Fruit fly (Drosophila melanogaster) whole organism, prepupa: ENCODE measurements around the gene PNUTS.
A peak's percentile ranks its signal among the peaks of the same experiment; 100 is the strongest.

ENCODE experiments used
- Blimp-1 ChIP-seq: fragments of 200-800 bp; sonication (Bioruptor generic); optimal IDR thresholded peaks from 3 replicates; lab custom pipeline; 2017; ENCODE audit warnings: missing biosample characterization, missing genetic modification characterization, mild to moderate bottlenecking, moderate library complexity, missing genetic modification reagents
- CG10631 ChIP-seq: fragments of 200-800 bp; sonication (Bioruptor generic); optimal IDR thresholded peaks from 2 replicates; lab custom pipeline; 2016; ENCODE audit warnings: missing biosample characterization, missing genetic modification characterization
- CG11294 ChIP-seq: fragments of 200-800 bp; sonication (Bioruptor generic); IDR thresholded peaks from 2 replicates; pipeline ENCODE4 v1.3.6; 2022; ENCODE audit warnings: missing biosample characterization, missing genetic modification characterization
- CG11762 ChIP-seq: fragments of 200-800 bp; sonication (Bioruptor generic); optimal IDR thresholded peaks from 3 replicates; lab custom pipeline; 2016; ENCODE audit warnings: missing biosample characterization, missing genetic modification characterization; ENCODE audit not compliant: insufficient read depth
- CG11902 ChIP-seq: fragments of 200-800 bp; sonication (Bioruptor generic); optimal IDR thresholded peaks from 3 replicates; lab custom pipeline; 2016; ENCODE audit warnings: missing biosample characterization, missing genetic modification characterization
- CG15336 ChIP-seq: fragments of 200-800 bp; sonication (Bioruptor generic); IDR thresholded peaks from 2 replicates; pipeline ENCODE4 v1.3.6; 2022; ENCODE audit warnings: missing biosample characterization, missing genetic modification characterization
- CG1621 ChIP-seq: fragments of 200-800 bp; sonication (Bioruptor generic); optimal IDR thresholded peaks from 3 replicates; lab custom pipeline; 2018; ENCODE audit warnings: missing biosample characterization, mild to moderate bottlenecking, missing genetic modification characterization
- CG16779 ChIP-seq: fragments of 200-800 bp; sonication (Bioruptor generic); optimal IDR thresholded peaks from 3 replicates; lab custom pipeline; 2017; ENCODE audit warnings: missing biosample characterization, mild to moderate bottlenecking, missing genetic modification characterization
- CG31627 ChIP-seq: fragments of 200-800 bp; sonication (Bioruptor generic); optimal IDR thresholded peaks from 3 replicates; lab custom pipeline; 2016; ENCODE audit warnings: missing biosample characterization, missing genetic modification characterization
- CG32006 ChIP-seq: fragments of 200-800 bp; sonication (Bioruptor generic); optimal IDR thresholded peaks from 3 replicates; lab custom pipeline; 2017; ENCODE audit warnings: missing biosample characterization, mild to moderate bottlenecking, missing genetic modification characterization
- CG34406 ChIP-seq: fragments of 200-800 bp; sonication (Bioruptor generic); optimal IDR thresholded peaks from 3 replicates; lab custom pipeline; 2016; ENCODE audit warnings: missing biosample characterization, missing genetic modification characterization
- CG4318 ChIP-seq: fragments of 200-800 bp; sonication (Bioruptor generic); optimal IDR thresholded peaks from 3 replicates; lab custom pipeline; 2017; ENCODE audit warnings: missing biosample characterization, mild to moderate bottlenecking, missing genetic modification characterization
- CG6276 ChIP-seq: fragments of 200-800 bp; sonication (Bioruptor generic); optimal IDR thresholded peaks from 2 replicates; lab custom pipeline; 2017; ENCODE audit warnings: missing biosample characterization, mild to moderate bottlenecking, missing genetic modification characterization
- CG6792 ChIP-seq: fragments of 200-800 bp; sonication (Bioruptor generic); optimal IDR thresholded peaks from 3 replicates; lab custom pipeline; 2016; ENCODE audit warnings: missing biosample characterization, missing genetic modification characterization
- CG6854 ChIP-seq: fragments of 200-800 bp; sonication (Bioruptor generic); optimal IDR thresholded peaks from 2 replicates; lab custom pipeline; 2017; ENCODE audit warnings: missing biosample characterization, mild to moderate bottlenecking, missing genetic modification characterization
- CG7368 ChIP-seq: fragments of 200-800 bp; sonication (Bioruptor generic); optimal IDR thresholded peaks from 3 replicates; lab custom pipeline; 2016; ENCODE audit warnings: missing biosample characterization, missing genetic modification characterization
- CG8119 ChIP-seq: fragments of 200-800 bp; sonication (Bioruptor generic); IDR thresholded peaks from 3 replicates; pipeline ENCODE4 v1.3.6; 2022; ENCODE audit warnings: missing biosample characterization, missing genetic modification characterization
- CG8319 ChIP-seq: fragments of 200-800 bp; sonication (Bioruptor generic); optimal IDR thresholded peaks from 3 replicates; lab custom pipeline; 2016; ENCODE audit warnings: missing biosample characterization, missing genetic modification characterization
- CG8632 ChIP-seq: fragments of 200-800 bp; sonication (Bioruptor generic); optimal IDR thresholded peaks from 3 replicates; lab custom pipeline; 2016; ENCODE audit warnings: missing biosample characterization, missing genetic modification characterization
- CG9139 ChIP-seq: fragments of 200-800 bp; sonication (Bioruptor generic); optimal IDR thresholded peaks from 3 replicates; lab custom pipeline; 2017; ENCODE audit warnings: missing biosample characterization, mild to moderate bottlenecking, missing genetic modification characterization
- Eip75B ChIP-seq: fragments of 200-800 bp; sonication (Bioruptor generic); optimal IDR thresholded peaks from 3 replicates; lab custom pipeline; 2016; ENCODE audit warnings: missing biosample characterization, missing genetic modification characterization
- Eip78C ChIP-seq: fragments of 200-800 bp; sonication (Bioruptor generic); peaks from one replicate; lab custom pipeline; 2016; ENCODE audit warnings: missing biosample characterization, missing genetic modification characterization
- Ets96B ChIP-seq: fragments of 200-800 bp; optimal IDR thresholded peaks from 2 replicates; lab custom pipeline; 2019; ENCODE audit warnings: missing biosample characterization, mild to moderate bottlenecking, missing genetic modification characterization, moderate library complexity
- Gug ChIP-seq: fragments of 200-800 bp; sonication (Bioruptor generic); IDR thresholded peaks from 2 replicates; pipeline ENCODE4 v1.3.6; 2022; ENCODE audit warnings: missing biosample characterization, missing genetic modification characterization
- Hr39 ChIP-seq: fragments of 200-800 bp; sonication (Bioruptor generic); optimal IDR thresholded peaks from 2 replicates; lab custom pipeline; 2016; ENCODE audit warnings: missing biosample characterization, missing genetic modification characterization
- Hr4 ChIP-seq: fragments of 200-800 bp; sonication (Bioruptor generic); optimal IDR thresholded peaks from 3 replicates; lab custom pipeline; 2016; ENCODE audit warnings: missing biosample characterization, missing genetic modification characterization
- Lpt ChIP-seq: fragments of 200-800 bp; sonication (Bioruptor generic); optimal IDR thresholded peaks from 3 replicates; lab custom pipeline; 2016; ENCODE audit warnings: missing biosample characterization, missing genetic modification characterization
- Met ChIP-seq: fragments of 200-800 bp; sonication (Bioruptor generic); optimal IDR thresholded peaks from 3 replicates; lab custom pipeline; 2016; ENCODE audit warnings: missing biosample characterization, missing genetic modification characterization
- OdsH ChIP-seq: fragments of 200-800 bp; sonication (Bioruptor generic); optimal IDR thresholded peaks from 3 replicates; lab custom pipeline; 2016; ENCODE audit warnings: missing biosample characterization, missing genetic modification characterization
- Smox ChIP-seq: fragments of 200-800 bp; sonication (Bioruptor generic); optimal IDR thresholded peaks from 3 replicates; lab custom pipeline; 2016; ENCODE audit warnings: missing biosample characterization, missing genetic modification characterization
- Sox102F ChIP-seq: fragments of 200-800 bp; sonication (Bioruptor generic); optimal IDR thresholded peaks from 2 replicates; lab custom pipeline; 2016; ENCODE audit warnings: missing biosample characterization, mild to moderate bottlenecking, missing genetic modification characterization
- Sox14 ChIP-seq: fragments of 200-800 bp; sonication (Bioruptor generic); optimal IDR thresholded peaks from 3 replicates; lab custom pipeline; 2016; ENCODE audit warnings: missing biosample characterization, missing genetic modification characterization
- achi ChIP-seq: fragments of 200-800 bp; sonication (Bioruptor generic); optimal IDR thresholded peaks from 3 replicates; lab custom pipeline; 2016; ENCODE audit warnings: missing biosample characterization, missing genetic modification characterization
- cyc ChIP-seq: fragments of 200-800 bp; sonication (Bioruptor generic); optimal IDR thresholded peaks from 3 replicates; lab custom pipeline; 2016; ENCODE audit warnings: missing biosample characterization, missing genetic modification characterization
- dac ChIP-seq: fragments of 200-800 bp; sonication (Bioruptor generic); optimal IDR thresholded peaks from 2 replicates; lab custom pipeline; 2017; ENCODE audit warnings: missing biosample characterization, mild to moderate bottlenecking, missing genetic modification characterization
- eg ChIP-seq: fragments of 200-800 bp; sonication (Bioruptor generic); IDR thresholded peaks from 3 replicates; pipeline ENCODE4 v1.3.6; 2022; ENCODE audit warnings: missing biosample characterization, missing genetic modification characterization
- esn ChIP-seq: fragments of 200-800 bp; sonication (Bioruptor generic); optimal IDR thresholded peaks from 2 replicates; lab custom pipeline; 2016; ENCODE audit warnings: missing biosample characterization, mild to moderate bottlenecking, missing genetic modification characterization, moderate library complexity
- fd85E ChIP-seq: fragments of 200-800 bp; sonication (Bioruptor generic); optimal IDR thresholded peaks from 3 replicates; lab custom pipeline; 2016; ENCODE audit warnings: missing biosample characterization, missing genetic modification characterization
- fkh ChIP-seq: fragments of 200-800 bp; sonication (Bioruptor generic); optimal IDR thresholded peaks from 3 replicates; lab custom pipeline; 2017; ENCODE audit warnings: missing biosample characterization, mild to moderate bottlenecking, missing genetic modification characterization, moderate library complexity
- lz ChIP-seq: fragments of 200-800 bp; sonication (Bioruptor generic); optimal IDR thresholded peaks from 3 replicates; lab custom pipeline; 2016; ENCODE audit warnings: missing biosample characterization, missing genetic modification characterization
- net ChIP-seq: fragments of 200-800 bp; sonication (Bioruptor generic); optimal IDR thresholded peaks from 3 replicates; lab custom pipeline; 2016; ENCODE audit warnings: missing biosample characterization, missing genetic modification characterization
- salr ChIP-seq, 2 experiments: fragments of 200-800 bp; sonication (Bioruptor generic); optimal IDR thresholded peaks; 3 replicates each; lab custom pipeline; 2016 to 2018; ENCODE audit warnings: missing biosample characterization in 2 of 2, missing genetic modification characterization in 2 of 2, mild to moderate bottlenecking in 1 of 2
- ss ChIP-seq, 2 experiments: fragments of 200-800 bp; sonication (Bioruptor generic); optimal IDR thresholded peaks; 2 replicates in 1 of 2; 3 replicates in 1 of 2; lab custom pipeline; 2017 to 2018; ENCODE audit warnings: mild to moderate bottlenecking in 2 of 2, missing biosample characterization in 2 of 2, missing genetic modification characterization in 2 of 2, moderate library complexity in 1 of 2
- topi ChIP-seq: fragments of 200-800 bp; sonication (Bioruptor generic); optimal IDR thresholded peaks from 3 replicates; lab custom pipeline; 2016; ENCODE audit warnings: missing biosample characterization, missing genetic modification characterization
- vri ChIP-seq: fragments of 200-800 bp; sonication (Bioruptor generic); optimal IDR thresholded peaks from 3 replicates; lab custom pipeline; 2016; ENCODE audit warnings: missing biosample characterization, mild to moderate bottlenecking, missing genetic modification characterization

Gene PNUTS

dm6 chr2L:843301-843700 lies 27.0 kb upstream of the PNUTS start (continued):
- no peak for TF ChIP-seq CG7368 (GFP tag; lab: Kevin White, UChicago)
- TF ChIP-seq Blimp-1 (GFP tag; lab: Kevin White, UChicago), result peak; percentile 1
- TF ChIP-seq achi, result no peak
- TF ChIP-seq vri (GFP tag; lab: Kevin White, UChicago), result peak; percentile 4
- TF ChIP-seq OdsH (GFP tag; lab: Kevin White, UChicago), result peak; percentile 36
- peak; percentile 33 for TF ChIP-seq lz (GFP tag; lab: Kevin White, UChicago)
- TF ChIP-seq topi, result peak; percentile 17
- TF ChIP-seq CG10631 (GFP tag; lab: Kevin White, UChicago), result peak; percentile 4
- TF ChIP-seq cyc (GFP tag; lab: Kevin White, UChicago), result peak; percentile 7
- peak; percentile 52 for TF ChIP-seq esn
- TF ChIP-seq eg (GFP tag; lab: Robert Waterston, UW), result 0 out of 3 replicates have a peak, but pooled peaks have one; percentile 11
- no peak for TF ChIP-seq dac (GFP tag; lab: Kevin White, UChicago)
- TF ChIP-seq Eip78C (GFP tag; lab: Kevin White, UChicago), result peak; percentile 62
- peak; percentile 18 for TF ChIP-seq CG6792 (GFP tag; lab: Kevin White, UChicago)
- no peak for TF ChIP-seq salr (GFP tag; optimal IDR thresholded peaks at IDR 0.05; lab: Kevin White, UChicago)
- peak; percentile 40 for TF ChIP-seq CG31627
- TF ChIP-seq Sox102F, result peak; percentile 4
- TF ChIP-seq CG16779 (tag; lab: Kevin White, UChicago), result no peak
- peak; percentile 53 for TF ChIP-seq Hr39

dm6 chr2L:843850-844791 lies 26.1 kb upstream of the PNUTS start:
- TF ChIP-seq CG9139 (GFP tag; lab: Kevin White, UChicago), result no peak
- no peak for TF ChIP-seq CG31627
- TF ChIP-seq Eip75B (GFP tag; lab: Kevin White, UChicago), result peak; percentile 23
- TF ChIP-seq cyc (GFP tag; lab: Kevin White, UChicago), result no peak
- TF ChIP-seq ss (GFP tag; optimal IDR thresholded peaks at IDR 0.05; lab: Kevin White, UChicago), result no peak
- no peak for TF ChIP-seq CG8319
- peak; percentile 17 for TF ChIP-seq topi
- no peak for TF ChIP-seq lz (GFP tag; lab: Kevin White, UChicago)
- TF ChIP-seq esn, result no peak
- TF ChIP-seq CG34406 (GFP tag; lab: Kevin White, UChicago), result no peak
- TF ChIP-seq Sox102F, result no peak
- TF ChIP-seq Sox14, result peak; percentile 33
- peak; percentile 36 for TF ChIP-seq net (GFP tag; lab: Kevin White, UChicago)
- peak; percentile 38 for TF ChIP-seq Gug (GFP tag; lab: Robert Waterston, UW)
- TF ChIP-seq fd85E, result no peak
- no peak for TF ChIP-seq CG16779 (tag; lab: Kevin White, UChicago)
- TF ChIP-seq CG4318 (GFP tag; lab: Kevin White, UChicago), result no peak
- peak; percentile 16 for TF ChIP-seq CG6854 (GFP tag; lab: Kevin White, UChicago)
- no peak for TF ChIP-seq CG8632 (GFP tag; lab: Kevin White, UChicago)
- no peak for TF ChIP-seq Lpt (GFP tag; lab: Kevin White, UChicago)
- TF ChIP-seq Smox (GFP tag; lab: Kevin White, UChicago), result no peak
- TF ChIP-seq Blimp-1 (GFP tag; lab: Kevin White, UChicago), result no peak
- no peak; the same call in 1 of the 2 replicates for TF ChIP-seq CG11294 (GFP tag; lab: Robert Waterston, UW)
- no peak for TF ChIP-seq fkh (GFP tag; lab: Kevin White, UChicago)
- TF ChIP-seq CG8119 (GFP tag; lab: Robert Waterston, UW), result peak; percentile 57; the same call in 2 of the 3 replicates
- peak in 1 of 2 experiments; percentile 19 for TF ChIP-seq salr (GFP tag; optimal IDR thresholded peaks at IDR 0.05; lab: Kevin White, UChicago)
- no peak for TF ChIP-seq CG11762 (GFP tag; lab: Kevin White, UChicago)
- TF ChIP-seq Eip78C (GFP tag; lab: Kevin White, UChicago), result peak; percentile 76
- TF ChIP-seq eg (GFP tag; lab: Robert Waterston, UW), result peak; percentile 74
- peak; percentile 43 for TF ChIP-seq Hr4 (GFP tag; lab: Kevin White, UChicago)
- TF ChIP-seq CG6792 (GFP tag; lab: Kevin White, UChicago), result no peak
- TF ChIP-seq CG11902 (GFP tag; lab: Kevin White, UChicago), result no peak
- TF ChIP-seq vri (GFP tag; lab: Kevin White, UChicago), result no peak
- no peak for TF ChIP-seq OdsH (GFP tag; lab: Kevin White, UChicago)
- peak; percentile 50 for TF ChIP-seq Ets96B (tag; lab: Kevin White, UChicago)
- peak; percentile 41 for TF ChIP-seq CG10631 (GFP tag; lab: Kevin White, UChicago)
- TF ChIP-seq Met (GFP tag; lab: Kevin White, UChicago), result no peak
- TF ChIP-seq CG15336 (GFP tag; lab: Robert Waterston, UW), result peak; percentile 49
- TF ChIP-seq CG32006, result peak; percentile 62
- peak; percentile 45 for TF ChIP-seq CG1621 (tag; lab: Kevin White, UChicago)
- no peak for TF ChIP-seq CG6276 (GFP tag; lab: Kevin White, UChicago)
- peak; percentile 45 for TF ChIP-seq achi
